Worm (Caenorhabditis elegans) whole organism, L3 larva: ENCODE data around the gene nspc-19.

Source experiments
- R02D3.7 ChIP-seq: fragments of 150-350 bp; optimal IDR thresholded peaks from 2 replicates; lab custom pipeline; 2014; ENCODE audit warnings: missing biosample characterization, missing genetic modification characterization
- aly-2 ChIP-seq: fragments of 150-350 bp; optimal IDR thresholded peaks from 2 replicates; lab custom pipeline; 2014; ENCODE audit warnings: missing biosample characterization, missing genetic modification characterization
- ama-1 ChIP-seq: fragments of 150-350 bp; optimal IDR thresholded peaks from 2 replicates; lab custom pipeline; 2018
- ceh-16 ChIP-seq: sonication (generic microtip); optimal IDR thresholded peaks from 2 replicates; lab custom pipeline; 2017; ENCODE audit warnings: missing biosample characterization, missing genetic modification characterization
- ceh-28 ChIP-seq: fragments of 150-350 bp; optimal IDR thresholded peaks from 2 replicates; lab custom pipeline; 2014; ENCODE audit warnings: missing biosample characterization, missing genetic modification reagents, missing genetic modification characterization
- ceh-9 ChIP-seq: sonication (generic microtip); optimal IDR thresholded peaks from 2 replicates; lab custom pipeline; 2018; ENCODE audit warnings: missing biosample characterization, missing genetic modification characterization
- daf-12 ChIP-seq: fragments of 150-350 bp; optimal IDR thresholded peaks from 2 replicates; lab custom pipeline; 2014; ENCODE audit warnings: missing biosample characterization, missing genetic modification reagents, missing genetic modification characterization
- egl-5 ChIP-seq: fragments of 150-350 bp; optimal IDR thresholded peaks from 2 replicates; lab custom pipeline; 2017; ENCODE audit warnings: missing biosample characterization, missing genetic modification reagents, missing genetic modification characterization, inconsistent platforms
- elt-1 ChIP-seq: fragments of 150-350 bp; optimal IDR thresholded peaks from 2 replicates; lab custom pipeline; 2014; ENCODE audit warnings: missing biosample characterization, missing genetic modification characterization
- elt-2 ChIP-seq: sonication (generic microtip); optimal IDR thresholded peaks from 2 replicates; lab custom pipeline; 2016; ENCODE audit warnings: missing genetic modification reagents, mild to moderate bottlenecking, missing genetic modification characterization, missing compliant biosample characterization
- elt-3 ChIP-seq, 3 experiments: fragments of 150-350 bp in 1 of 3; sonication (generic microtip) in 2 of 3; optimal IDR thresholded peaks; 2 replicates in 2 of 3; 4 replicates in 1 of 3; lab custom pipeline; 2014 to 2017; ENCODE audit warnings: missing biosample characterization in 3 of 3, missing genetic modification characterization in 3 of 3
- eor-1 ChIP-seq, 2 experiments: fragments of 150-350 bp; optimal IDR thresholded peaks; 2 replicates each; lab custom pipeline; 2014 to 2018; ENCODE audit warnings: missing biosample characterization in 2 of 2, missing genetic modification characterization in 2 of 2
- fkh-10 ChIP-seq: sonication (generic microtip); optimal IDR thresholded peaks from 2 replicates; lab custom pipeline; 2017; ENCODE audit warnings: missing biosample characterization, missing genetic modification reagents, missing genetic modification characterization
- fkh-2 ChIP-seq: fragments of 150-350 bp; optimal IDR thresholded peaks from 2 replicates; lab custom pipeline; 2014; ENCODE audit warnings: missing biosample characterization, missing genetic modification reagents, missing genetic modification characterization
- hmg-11 ChIP-seq: sonication (generic microtip); optimal IDR thresholded peaks from 2 replicates; lab custom pipeline; 2016; ENCODE audit warnings: missing genetic modification characterization, missing compliant biosample characterization
- jun-1 ChIP-seq: fragments of 150-350 bp; optimal IDR thresholded peaks from 2 replicates; lab custom pipeline; 2014; ENCODE audit warnings: missing biosample characterization, missing genetic modification reagents, missing genetic modification characterization
- lin-15B ChIP-seq: fragments of 150-350 bp; optimal IDR thresholded peaks from 2 replicates; lab custom pipeline; 2014; ENCODE audit warnings: missing biosample characterization, missing genetic modification characterization
- lin-39 ChIP-seq: fragments of 150-350 bp; optimal IDR thresholded peaks from 2 replicates; lab custom pipeline; 2018; ENCODE audit warnings: missing biosample characterization, missing genetic modification reagents, missing genetic modification characterization
- lsy-12 ChIP-seq: sonication (generic microtip); optimal IDR thresholded peaks from 2 replicates; lab custom pipeline; 2016; ENCODE audit warnings: mild to moderate bottlenecking, missing genetic modification characterization, missing compliant biosample characterization
- mdl-1 ChIP-seq: fragments of 150-350 bp; optimal IDR thresholded peaks from 2 replicates; lab custom pipeline; 2014; ENCODE audit warnings: missing biosample characterization, missing genetic modification characterization
- mml-1 ChIP-seq: fragments of 150-350 bp; sonication (generic microtip); optimal IDR thresholded peaks from 3 replicates; lab custom pipeline; 2014; ENCODE audit warnings: missing biosample characterization, missing genetic modification characterization
- nfya-1 ChIP-seq: sonication (generic microtip); optimal IDR thresholded peaks from 2 replicates; lab custom pipeline; 2017; ENCODE audit warnings: missing genetic modification characterization, mild to moderate bottlenecking, missing compliant biosample characterization, antibody characterized with exemption, moderate library complexity; ENCODE audit not compliant: insufficient read depth
- nhr-11 ChIP-seq: fragments of 150-350 bp; optimal IDR thresholded peaks from 2 replicates; lab custom pipeline; 2014; ENCODE audit warnings: missing biosample characterization, missing genetic modification characterization
- nhr-23 ChIP-seq: fragments of 150-350 bp; optimal IDR thresholded peaks from 2 replicates; lab custom pipeline; 2014; ENCODE audit warnings: missing biosample characterization, missing genetic modification reagents, missing genetic modification characterization
- nhr-237 ChIP-seq: fragments of 150-350 bp; optimal IDR thresholded peaks from 2 replicates; lab custom pipeline; 2014; ENCODE audit warnings: missing biosample characterization, missing genetic modification characterization
- nhr-25 ChIP-seq: sonication (generic microtip); optimal IDR thresholded peaks from 2 replicates; lab custom pipeline; 2017; ENCODE audit warnings: missing biosample characterization, missing genetic modification characterization
- nhr-43 ChIP-seq: sonication (generic microtip); optimal IDR thresholded peaks from 2 replicates; lab custom pipeline; 2016; ENCODE audit warnings: mild to moderate bottlenecking, missing genetic modification characterization, missing compliant biosample characterization; ENCODE audit not compliant: poor library complexity, severe bottlenecking
- nhr-76 ChIP-seq: fragments of 150-350 bp; sonication (generic microtip); optimal IDR thresholded peaks from 5 replicates; lab custom pipeline; 2014; ENCODE audit warnings: missing biosample characterization, missing genetic modification characterization
- nhr-77 ChIP-seq: fragments of 150-350 bp; optimal IDR thresholded peaks from 2 replicates; lab custom pipeline; 2014; ENCODE audit warnings: missing biosample characterization, missing genetic modification characterization
- pha-4 ChIP-seq: fragments of 150-350 bp; optimal IDR thresholded peaks from 2 replicates; lab custom pipeline; 2014; ENCODE audit warnings: missing biosample characterization, missing genetic modification reagents, missing genetic modification characterization
- pqm-1 ChIP-seq: fragments of 150-350 bp; optimal IDR thresholded peaks from 2 replicates; lab custom pipeline; 2017; ENCODE audit warnings: missing biosample characterization, missing genetic modification characterization, inconsistent platforms
- skn-1 ChIP-seq: fragments of 150-350 bp; optimal IDR thresholded peaks from 2 replicates; lab custom pipeline; 2014; ENCODE audit warnings: missing biosample characterization, missing genetic modification characterization
- snpc-4 ChIP-seq: fragments of 150-350 bp; optimal IDR thresholded peaks from 2 replicates; lab custom pipeline; 2014; ENCODE audit warnings: missing biosample characterization, missing genetic modification characterization
- tbx-2 ChIP-seq: sonication (generic microtip); optimal IDR thresholded peaks from 2 replicates; lab custom pipeline; 2016; ENCODE audit warnings: mild to moderate bottlenecking, missing genetic modification characterization, missing compliant biosample characterization
- unc-62 ChIP-seq: fragments of 150-350 bp; sonication (generic microtip); optimal IDR thresholded peaks from 4 replicates; lab custom pipeline; 2014; ENCODE audit warnings: missing biosample characterization, missing genetic modification reagents, missing genetic modification characterization
- zag-1 ChIP-seq: fragments of 150-350 bp; optimal IDR thresholded peaks from 2 replicates; lab custom pipeline; 2014; ENCODE audit warnings: missing biosample characterization, missing genetic modification characterization
- ztf-11 ChIP-seq: fragments of 150-350 bp; optimal IDR thresholded peaks from 2 replicates; lab custom pipeline; 2014; ENCODE audit warnings: missing biosample characterization, missing genetic modification characterization
- ztf-4 ChIP-seq: fragments of 150-350 bp; optimal IDR thresholded peaks from 2 replicates; lab custom pipeline; 2014; ENCODE audit warnings: missing biosample characterization, missing genetic modification characterization

Gene nspc-19

DNA sequence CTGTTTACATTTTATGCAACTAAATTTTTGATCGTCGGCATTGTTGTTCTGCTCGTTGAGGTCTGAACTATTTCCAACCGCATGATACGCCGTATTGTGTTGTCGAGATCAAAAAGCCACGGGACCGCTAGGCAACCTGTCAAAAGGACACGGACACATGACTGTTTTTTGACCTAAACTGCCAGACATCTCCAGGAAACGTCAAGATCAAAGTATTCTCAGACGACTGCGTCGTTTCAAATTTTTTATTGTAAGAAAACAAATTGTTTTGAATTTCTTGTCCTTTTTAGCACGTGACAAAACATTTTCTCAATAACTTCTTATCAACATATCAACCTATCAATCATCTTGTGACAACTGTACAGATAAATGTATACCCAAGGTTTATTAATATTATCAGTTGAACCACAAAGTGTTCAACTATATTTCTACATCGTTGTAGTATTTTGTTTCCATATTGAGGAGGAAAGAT is 26.3 kb upstream of the nspc-19 start:
- TF ChIP-seq nhr-43 (tag; lab: Kevin White, UChicago) = peak; percentile 82
- TF ChIP-seq nhr-23 = peak; percentile 13
- TF ChIP-seq elt-2 (tag; lab: Kevin White, UChicago) = peak; percentile 97
- no peak for TF ChIP-seq ceh-9 (tag; lab: Kevin White, UChicago)
- TF ChIP-seq aly-2 (tag; lab: Kevin White, UChicago) = no peak
- TF ChIP-seq fkh-2 = no peak
- no peak for TF ChIP-seq nhr-237 (tag; lab: Kevin White, UChicago)
- no peak for TF ChIP-seq ztf-11 (tag; lab: Kevin White, UChicago)
- TF ChIP-seq fkh-10 (GFP tag; lab: Kevin White, UChicago) = no peak
- TF ChIP-seq elt-1 (tag; lab: Kevin White, UChicago) = peak; percentile 19
- no peak for TF ChIP-seq R02D3.7
- TF ChIP-seq pqm-1 = peak; percentile 83
- peak; percentile 69 for TF ChIP-seq nhr-25 (tag; lab: Kevin White, UChicago)
- no peak for TF ChIP-seq lin-15B (tag; lab: Kevin White, UChicago)
- no peak for TF ChIP-seq skn-1 (tag; lab: Kevin White, UChicago)
- no peak for TF ChIP-seq ztf-4 (tag; lab: Kevin White, UChicago)
- no peak for TF ChIP-seq nhr-76 (tag; lab: Kevin White, UChicago)
- no peak for TF ChIP-seq mml-1 (tag; lab: Kevin White, UChicago)
- no peak for TF ChIP-seq lsy-12 (tag; lab: Kevin White, UChicago)
- peak; percentile 9 for TF ChIP-seq nfya-1 (tag; lab: Kevin White, UChicago)
- TF ChIP-seq eor-1 (tag; optimal IDR thresholded peaks at IDR 0.05; lab: Kevin White, UChicago) = no peak
- TF ChIP-seq unc-62 = peak; percentile 45
- TF ChIP-seq daf-12 = no peak
- TF ChIP-seq snpc-4 (tag; lab: Kevin White, UChicago) = no peak
- peak; percentile 87 for TF ChIP-seq jun-1
- TF ChIP-seq tbx-2 (tag; lab: Kevin White, UChicago) = no peak
- TF ChIP-seq egl-5 (tag; lab: Kevin White, UChicago) = no peak
- no peak for TF ChIP-seq nhr-77 (tag; lab: Kevin White, UChicago)
- no peak for TF ChIP-seq nhr-11 (tag; lab: Kevin White, UChicago)
- no peak for TF ChIP-seq elt-3 (tag; optimal IDR thresholded peaks at IDR 0.05; lab: Kevin White, UChicago)
- TF ChIP-seq pha-4 = peak; percentile 61

DNA sequence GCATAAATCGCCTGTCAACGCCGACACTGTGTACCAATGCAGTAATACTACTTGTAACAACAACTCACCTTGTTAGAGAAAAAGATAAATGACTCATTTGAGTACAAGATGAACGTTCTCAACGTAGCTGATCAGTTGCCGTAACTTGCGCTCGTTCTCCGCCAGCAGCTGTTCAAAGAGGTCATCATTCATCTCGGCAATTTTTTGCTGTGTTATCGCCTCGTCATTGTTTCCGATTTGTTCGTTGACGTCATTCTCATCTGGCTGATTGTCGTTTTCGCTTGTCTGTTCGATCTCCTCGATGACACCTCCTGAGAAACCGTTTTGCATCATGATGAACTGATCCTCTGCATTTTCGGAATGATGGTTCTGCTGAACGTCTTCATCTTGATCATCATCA is 25.2 kb upstream of the nspc-19 start:
- TF ChIP-seq mdl-1 (tag; lab: Kevin White, UChicago) (no peak), ama-1 (lab: Kevin White, UChicago) (no peak), nhr-43 (tag; lab: Kevin White, UChicago) (peak; percentile 17), zag-1 (tag; lab: Kevin White, UChicago) (no peak), lin-39 (tag; lab: Kevin White, UChicago) (peak; percentile 23), fkh-10 (GFP tag; lab: Kevin White, UChicago) (no peak), hmg-11 (tag; lab: Kevin White, UChicago) (no peak), elt-1 (tag; lab: Kevin White, UChicago) (peak; percentile 42), pqm-1 (no peak), aly-2 (tag; lab: Kevin White, UChicago) (no peak), ceh-16 (tag; lab: Kevin White, UChicago) (no peak), daf-12 (no peak), lin-15B (tag; lab: Kevin White, UChicago) (no peak), mml-1 (tag; lab: Kevin White, UChicago) (no peak), nhr-23 (peak; percentile 69), ztf-4 (tag; lab: Kevin White, UChicago) (no peak), skn-1 (tag; lab: Kevin White, UChicago) (no peak), nhr-76 (tag; lab: Kevin White, UChicago) (no peak), nhr-25 (tag; lab: Kevin White, UChicago) (peak; percentile 74), eor-1 (tag; optimal IDR thresholded peaks at IDR 0.05; lab: Kevin White, UChicago) (no peak), ceh-28 (no peak), egl-5 (tag; lab: Kevin White, UChicago) (no peak)
